ENCODE assay signal across 1 fruit fly cellular context in genomic region chrX:6524217-6524616, dm6.
TF ChIP-seq lines count a peak whose summit lies in the region.

Gene CG42340 (minus strand): TSS chrX:6524323.
Gene CG3918 (plus strand): TSS chrX:6524464.

TF ChIP-seq in whole organism, embryonic, 481 proteins besides CTCF, POLR2A, EP300 and RAD21 (continued from another document and continues in another):
- peak; percentile 38 for TF ChIP-seq zfh2 (GFP tag; optimal IDR thresholded peaks at IDR 0.05; lab: Kevin White, UChicago)
- no peak for TF ChIP-seq sens-2 (GFP tag; IDR thresholded peaks at IDR 0.05; lab: Robert Waterston, UW)
- TF ChIP-seq ham (GFP tag; IDR thresholded peaks at IDR 0.05; lab: Robert Waterston, UW) = no peak
- TF ChIP-seq usp (GFP tag; optimal IDR thresholded peaks at IDR 0.05; lab: Kevin White, UChicago) = no peak
- TF ChIP-seq Hand (GFP tag; optimal IDR thresholded peaks at IDR 0.05; lab: Kevin White, UChicago) = no peak
- no peak for TF ChIP-seq Neu2 (GFP tag; optimal IDR thresholded peaks at IDR 0.05; lab: Kevin White, UChicago; ENCODE audit: borderline replicate concordance)
- peak; percentile 33 for TF ChIP-seq CG13894 (tag; optimal IDR thresholded peaks at IDR 0.05; lab: Kevin White, UChicago)
- no peak for TF ChIP-seq CG11696 (GFP tag; IDR thresholded peaks at IDR 0.05; lab: Robert Waterston, UW)
- 0 out of 3 replicates have a peak, but pooled peaks have one; percentile 17 for TF ChIP-seq CG34224 (GFP tag; IDR thresholded peaks at IDR 0.05; lab: Robert Waterston, UW; ENCODE audit: partially characterized antibody)
- TF ChIP-seq CG10654 (GFP tag; optimal IDR thresholded peaks at IDR 0.05; lab: Kevin White, UChicago) = no peak
- peak; percentile 76; the same call in 1 of the 2 replicates for TF ChIP-seq CG42726 (GFP tag; IDR thresholded peaks at IDR 0.05; lab: Robert Waterston, UW; ENCODE audit: partially characterized antibody)
- TF ChIP-seq Dref (GFP tag; IDR thresholded peaks at IDR 0.05; lab: Robert Waterston, UW) = peak; percentile 85
- TF ChIP-seq ro (GFP tag; IDR thresholded peaks at IDR 0.05; lab: Robert Waterston, UW) = no peak
- no peak for TF ChIP-seq grn (GFP tag; optimal IDR thresholded peaks at IDR 0.05; lab: Kevin White, UChicago)
- TF ChIP-seq salm (tag; optimal IDR thresholded peaks at IDR 0.05; lab: Kevin White, UChicago) = no peak
- peak; percentile 15; the same call in 1 of the 2 replicates for TF ChIP-seq stc (GFP tag; IDR thresholded peaks at IDR 0.05; lab: Robert Waterston, UW)
- no peak for TF ChIP-seq CG11085 (GFP tag; IDR thresholded peaks at IDR 0.05; lab: Robert Waterston, UW)
- no peak for TF ChIP-seq yki (optimal IDR thresholded peaks at IDR 0.05; lab: Kevin White, UChicago)
- TF ChIP-seq schlank (tag; optimal IDR thresholded peaks at IDR 0.05; lab: Kevin White, UChicago) = no peak
- TF ChIP-seq CG4328 (GFP tag; optimal IDR thresholded peaks at IDR 0.05; lab: Kevin White, UChicago) = no peak
- TF ChIP-seq Ets65A (GFP tag; lab: Kevin White, UChicago) = no peak
- no peak for TF ChIP-seq Meics (GFP tag; optimal IDR thresholded peaks at IDR 0.05; lab: Kevin White, UChicago)
- no peak for TF ChIP-seq sim (GFP tag; IDR thresholded peaks at IDR 0.05; lab: Robert Waterston, UW)
- TF ChIP-seq CG16815 (GFP tag; optimal IDR thresholded peaks at IDR 0.05; lab: Kevin White, UChicago) = no peak
- TF ChIP-seq CG1832 (GFP tag; optimal IDR thresholded peaks at IDR 0.05; lab: Kevin White, UChicago) = no peak
- TF ChIP-seq CG3163 (GFP tag; optimal IDR thresholded peaks at IDR 0.05; lab: Kevin White, UChicago) = no peak
- TF ChIP-seq CG9727 (GFP tag; optimal IDR thresholded peaks at IDR 0.05; lab: Kevin White, UChicago) = no peak
- TF ChIP-seq luna (GFP tag; optimal IDR thresholded peaks at IDR 0.05; lab: Kevin White, UChicago) = no peak
- TF ChIP-seq ken (GFP tag; IDR thresholded peaks at IDR 0.05; lab: Robert Waterston, UW) = 0 out of 3 replicates have a peak, but pooled peaks have one; percentile 9
- TF ChIP-seq CG8089 (GFP tag; optimal IDR thresholded peaks at IDR 0.05; lab: Kevin White, UChicago) = no peak
- TF ChIP-seq CG18476 (GFP tag; optimal IDR thresholded peaks at IDR 0.05; lab: Kevin White, UChicago) = no peak
- peak; percentile 83 for TF ChIP-seq Jarid2 (GFP tag; optimal IDR thresholded peaks at IDR 0.05; lab: Kevin White, UChicago)
- no peak for TF ChIP-seq NfI (GFP tag; optimal IDR thresholded peaks at IDR 0.05; lab: Kevin White, UChicago)
- peak; percentile 92 for TF ChIP-seq HmgD (GFP tag; optimal IDR thresholded peaks at IDR 0.05; lab: Kevin White, UChicago)
- no peak for TF ChIP-seq run (tag; optimal IDR thresholded peaks at IDR 0.05; lab: Kevin White, UChicago)
- peak; percentile 75 for TF ChIP-seq CG13287 (GFP tag; IDR thresholded peaks at IDR 0.05; lab: Robert Waterston, UW; ENCODE audit: partially characterized antibody)
- TF ChIP-seq CG30431 (GFP tag; optimal IDR thresholded peaks at IDR 0.05; lab: Kevin White, UChicago) = no peak
- TF ChIP-seq cas (GFP tag; IDR thresholded peaks at IDR 0.05; lab: Robert Waterston, UW) = no peak
- no peak for TF ChIP-seq dimm (GFP tag; IDR thresholded peaks at IDR 0.05; lab: Robert Waterston, UW)
- 0 out of 3 replicates have a peak, but pooled peaks have one; percentile 43 for TF ChIP-seq CG6791 (GFP tag; IDR thresholded peaks at IDR 0.05; lab: Robert Waterston, UW; ENCODE audit: partially characterized antibody)
- no peak for TF ChIP-seq ERR (GFP tag; optimal IDR thresholded peaks at IDR 0.05; lab: Kevin White, UChicago)
- TF ChIP-seq CG7357 (GFP tag; IDR thresholded peaks at IDR 0.05; lab: Robert Waterston, UW) = no peak
- peak; percentile 90 for TF ChIP-seq CG12659 (GFP tag; optimal IDR thresholded peaks at IDR 0.05; lab: Kevin White, UChicago)
- TF ChIP-seq ac (GFP tag; optimal IDR thresholded peaks at IDR 0.05; lab: Kevin White, UChicago) = no peak
- TF ChIP-seq Usf (GFP tag; optimal IDR thresholded peaks at IDR 0.05; lab: Kevin White, UChicago) = no peak
- no peak for TF ChIP-seq Bdp1 (GFP tag; optimal IDR thresholded peaks at IDR 0.05; lab: Kevin White, UChicago)
- TF ChIP-seq Ptx1 (GFP tag; IDR thresholded peaks at IDR 0.05; lab: Robert Waterston, UW) = 0 out of 2 replicates have a peak, but pooled peaks have one; percentile 8
- TF ChIP-seq CG8281 (tag; optimal IDR thresholded peaks at IDR 0.05; lab: Kevin White, UChicago) = no peak
- TF ChIP-seq CG2199 (GFP tag; IDR thresholded peaks at IDR 0.05; lab: Robert Waterston, UW) = no peak
- TF ChIP-seq CG7987 (GFP tag; optimal IDR thresholded peaks at IDR 0.05; lab: Kevin White, UChicago) = peak; percentile 50
- TF ChIP-seq ap (GFP tag; IDR thresholded peaks at IDR 0.05; lab: Robert Waterston, UW) = no peak
- peak; percentile 38; the same call in 1 of the 2 replicates for TF ChIP-seq Adf1 (GFP tag; IDR thresholded peaks at IDR 0.05; lab: Robert Waterston, UW)
- TF ChIP-seq Optix (GFP tag; IDR thresholded peaks at IDR 0.05; lab: Robert Waterston, UW) = no peak
- no peak for TF ChIP-seq zf30C (GFP tag; optimal IDR thresholded peaks at IDR 0.05; lab: Kevin White, UChicago)
- no peak for TF ChIP-seq esg (GFP tag; conservative IDR thresholded peaks at IDR 0.05; lab: Robert Waterston, UW)
- peak; percentile 72 for TF ChIP-seq pita (GFP tag; optimal IDR thresholded peaks at IDR 0.05; lab: Kevin White, UChicago)
- TF ChIP-seq Sry-β (GFP tag; optimal IDR thresholded peaks at IDR 0.05; lab: Kevin White, UChicago) = no peak
- TF ChIP-seq CG7839 (tag; optimal IDR thresholded peaks at IDR 0.05; lab: Kevin White, UChicago) = no peak
- TF ChIP-seq slbo (GFP tag; IDR thresholded peaks at IDR 0.05; lab: Robert Waterston, UW) = peak; percentile 25; the same call in 1 of the 2 replicates
- TF ChIP-seq CG3065 (GFP tag; optimal IDR thresholded peaks at IDR 0.05; lab: Kevin White, UChicago) = no peak
- peak in 1 of 2 experiments; percentile 85 for TF ChIP-seq insv (GFP tag; optimal IDR thresholded peaks at IDR 0.05; lab: Kevin White, UChicago)
- no peak for TF ChIP-seq h (optimal IDR thresholded peaks at IDR 0.05; lab: Kevin White, UChicago)
- TF ChIP-seq CG6272 (GFP tag; IDR thresholded peaks at IDR 0.05; lab: Robert Waterston, UW) = no peak
- TF ChIP-seq Kr (GFP tag; optimal IDR thresholded peaks at IDR 0.05; lab: Kevin White, UChicago) = no peak
- TF ChIP-seq CG9797 (GFP tag; optimal IDR thresholded peaks at IDR 0.05; lab: Kevin White, UChicago) = peak; percentile 99
- TF ChIP-seq pum (GFP tag; optimal IDR thresholded peaks at IDR 0.05; lab: Kevin White, UChicago) = no peak
- no peak for TF ChIP-seq gsb-n (tag; optimal IDR thresholded peaks at IDR 0.05; lab: Kevin White, UChicago)
- TF ChIP-seq BtbVII (GFP tag; optimal IDR thresholded peaks at IDR 0.05; lab: Kevin White, UChicago) = no peak
- TF ChIP-seq trh (GFP tag; optimal IDR thresholded peaks at IDR 0.05; lab: Kevin White, UChicago) = no peak
- no peak for TF ChIP-seq CG11093 (GFP tag; IDR thresholded peaks at IDR 0.05; lab: Robert Waterston, UW)
- TF ChIP-seq CG6813 (GFP tag; optimal IDR thresholded peaks at IDR 0.05; lab: Kevin White, UChicago) = no peak
- TF ChIP-seq exex (tag; optimal IDR thresholded peaks at IDR 0.05; lab: Kevin White, UChicago) = peak; percentile 44
- no peak for TF ChIP-seq Xrp1 (GFP tag; IDR thresholded peaks at IDR 0.05; lab: Robert Waterston, UW)
- TF ChIP-seq CG9609 (GFP tag; optimal IDR thresholded peaks at IDR 0.05; lab: Kevin White, UChicago) = no peak
- no peak for TF ChIP-seq lov (optimal IDR thresholded peaks at IDR 0.05; lab: Kevin White, UChicago)
- no peak for TF ChIP-seq lov (GFP tag; IDR thresholded peaks at IDR 0.05; lab: Robert Waterston, UW)
- TF ChIP-seq CG11247 (GFP tag; IDR thresholded peaks at IDR 0.05; lab: Robert Waterston, UW) = no peak
- no peak for TF ChIP-seq Ssrp (tag; optimal IDR thresholded peaks at IDR 0.05; lab: Kevin White, UChicago)
- peak; percentile 55 for TF ChIP-seq CG10267 (tag; optimal IDR thresholded peaks at IDR 0.05; lab: Kevin White, UChicago)
- peak; percentile 14 for TF ChIP-seq Mes4 (GFP tag; optimal IDR thresholded peaks at IDR 0.05; lab: Kevin White, UChicago)
- no peak for TF ChIP-seq dmrt11E (tag; optimal IDR thresholded peaks at IDR 0.05; lab: Kevin White, UChicago)
- no peak for TF ChIP-seq onecut (GFP tag; IDR thresholded peaks at IDR 0.05; lab: Robert Waterston, UW)
- TF ChIP-seq CG17359 (tag; optimal IDR thresholded peaks at IDR 0.05; lab: Kevin White, UChicago) = no peak
- no peak for TF ChIP-seq chn (GFP tag; optimal IDR thresholded peaks at IDR 0.05; lab: Kevin White, UChicago)
- TF ChIP-seq CG8765 (GFP tag; IDR thresholded peaks at IDR 0.05; lab: Robert Waterston, UW) = no peak
- no peak for TF ChIP-seq CG7556 (GFP tag; optimal IDR thresholded peaks at IDR 0.05; lab: Kevin White, UChicago)
- no peak for TF ChIP-seq danr (GFP tag; IDR thresholded peaks at IDR 0.05; lab: Robert Waterston, UW)
- no peak for TF ChIP-seq odd (GFP tag; optimal IDR thresholded peaks at IDR 0.05; lab: Kevin White, UChicago)
- TF ChIP-seq CG7963 (GFP tag; IDR thresholded peaks at IDR 0.05; lab: Robert Waterston, UW; ENCODE audit: partially characterized antibody) = no peak
- no peak for TF ChIP-seq br (optimal IDR thresholded peaks at IDR 0.05; lab: Kevin White, UChicago)
- no peak for TF ChIP-seq CG11560 (tag; IDR thresholded peaks at IDR 0.05; lab: Robert Waterston, UW)
- TF ChIP-seq CG7372 (GFP tag; IDR thresholded peaks at IDR 0.05; lab: Robert Waterston, UW) = no peak
- TF ChIP-seq ranshi (GFP tag; IDR thresholded peaks at IDR 0.05; lab: Robert Waterston, UW) = no peak
- peak; percentile 27 for TF ChIP-seq CG18599 (GFP tag; optimal IDR thresholded peaks at IDR 0.05; lab: Kevin White, UChicago)
- no peak for TF ChIP-seq org-1 (GFP tag; optimal IDR thresholded peaks at IDR 0.05; lab: Kevin White, UChicago)
- TF ChIP-seq hbn (GFP tag; IDR thresholded peaks at IDR 0.05; lab: Robert Waterston, UW; ENCODE audit: partially characterized antibody) = peak; percentile 50; the same call in 1 of the 2 replicates
- no peak for TF ChIP-seq lilli (GFP tag; optimal IDR thresholded peaks at IDR 0.05; lab: Kevin White, UChicago)
- TF ChIP-seq CG17568 (GFP tag; optimal IDR thresholded peaks at IDR 0.05; lab: Kevin White, UChicago) = no peak
- no peak for TF ChIP-seq CG2678 (tag; optimal IDR thresholded peaks at IDR 0.05; lab: Kevin White, UChicago)
- no peak for TF ChIP-seq B-H1 (GFP tag; IDR thresholded peaks at IDR 0.05; lab: Robert Waterston, UW)
- peak; percentile 28 for TF ChIP-seq CG3995 (GFP tag; optimal IDR thresholded peaks at IDR 0.05; lab: Kevin White, UChicago)
- TF ChIP-seq dati (GFP tag; IDR thresholded peaks at IDR 0.05; lab: Robert Waterston, UW) = no peak
- TF ChIP-seq CG18764 (GFP tag; optimal IDR thresholded peaks at IDR 0.05; lab: Kevin White, UChicago) = no peak
- no peak for TF ChIP-seq hkb (optimal IDR thresholded peaks at IDR 0.05; lab: Kevin White, UChicago)
- no peak for TF ChIP-seq hkb (GFP tag; IDR thresholded peaks at IDR 0.05; lab: Robert Waterston, UW)
- no peak for TF ChIP-seq Oaz (GFP tag; IDR thresholded peaks at IDR 0.05; lab: Robert Waterston, UW)
- no peak for TF ChIP-seq Gug (GFP tag; IDR thresholded peaks at IDR 0.05; lab: Robert Waterston, UW)
- TF ChIP-seq CG12104 (GFP tag; optimal IDR thresholded peaks at IDR 0.05; lab: Kevin White, UChicago) = no peak
- TF ChIP-seq HLH4C (GFP tag; IDR thresholded peaks at IDR 0.05; lab: Robert Waterston, UW; ENCODE audit: partially characterized antibody) = no peak; the same call in 2 of the 3 replicates
- TF ChIP-seq Myb (GFP tag; optimal IDR thresholded peaks at IDR 0.05; lab: Kevin White, UChicago) = peak; percentile 91
- TF ChIP-seq CG10431 (GFP tag; optimal IDR thresholded peaks at IDR 0.05; lab: Kevin White, UChicago) = no peak
- peak; percentile 10 for TF ChIP-seq pfk (GFP tag; optimal IDR thresholded peaks at IDR 0.05; lab: Kevin White, UChicago)
- TF ChIP-seq ems (GFP tag; optimal IDR thresholded peaks at IDR 0.05; lab: Kevin White, UChicago) = no peak
- TF ChIP-seq CG11695 (GFP tag; IDR thresholded peaks at IDR 0.05; lab: Robert Waterston, UW) = no peak
- TF ChIP-seq dm (GFP tag; optimal IDR thresholded peaks at IDR 0.05; lab: Kevin White, UChicago) = peak; percentile 80
- TF ChIP-seq CG6765 (GFP tag; optimal IDR thresholded peaks at IDR 0.05; lab: Kevin White, UChicago) = no peak
- TF ChIP-seq nom (GFP tag; optimal IDR thresholded peaks at IDR 0.05; lab: Kevin White, UChicago) = no peak
- TF ChIP-seq HLHmδ (GFP tag; optimal IDR thresholded peaks at IDR 0.05; lab: Kevin White, UChicago) = no peak
- no peak for TF ChIP-seq CG16863 (GFP tag; optimal IDR thresholded peaks at IDR 0.05; lab: Kevin White, UChicago)
- peak; percentile 75 for TF ChIP-seq Bgb (GFP tag; IDR thresholded peaks at IDR 0.05; lab: Robert Waterston, UW; ENCODE audit: partially characterized antibody)
- no peak for TF ChIP-seq repo (GFP tag; optimal IDR thresholded peaks at IDR 0.05; lab: Kevin White, UChicago)
- TF ChIP-seq CG2129 (GFP tag; IDR thresholded peaks at IDR 0.05; lab: Robert Waterston, UW; ENCODE audit: partially characterized antibody) = no peak
- TF ChIP-seq disco-r (GFP tag; optimal IDR thresholded peaks at IDR 0.05; lab: Kevin White, UChicago) = no peak
- peak; percentile 55 for TF ChIP-seq p53 (GFP tag; optimal IDR thresholded peaks at IDR 0.05; lab: Kevin White, UChicago)
- no peak for TF ChIP-seq lola (GFP tag; optimal IDR thresholded peaks at IDR 0.05; lab: Kevin White, UChicago)
- TF ChIP-seq Asciz (GFP tag; optimal IDR thresholded peaks at IDR 0.05; lab: Kevin White, UChicago) = no peak
- no peak for TF ChIP-seq Side (GFP tag; optimal IDR thresholded peaks at IDR 0.05; lab: Kevin White, UChicago)
- TF ChIP-seq nmo (GFP tag; optimal IDR thresholded peaks at IDR 0.05; lab: Kevin White, UChicago) = peak; percentile 61
- TF ChIP-seq az2 (GFP tag; optimal IDR thresholded peaks at IDR 0.05; lab: Kevin White, UChicago) = no peak
- TF ChIP-seq vvl (GFP tag; IDR thresholded peaks at IDR 0.05; lab: Robert Waterston, UW) = peak; percentile 45; the same call in 1 of the 2 replicates
- no peak for TF ChIP-seq CG8388 (GFP tag; optimal IDR thresholded peaks at IDR 0.05; lab: Kevin White, UChicago)
- TF ChIP-seq al (GFP tag; IDR thresholded peaks at IDR 0.05; lab: Robert Waterston, UW) = no peak
- no peak for TF ChIP-seq slou (GFP tag; optimal IDR thresholded peaks at IDR 0.05; lab: Kevin White, UChicago)
- TF ChIP-seq Deaf1 (tag; optimal IDR thresholded peaks at IDR 0.05; lab: Kevin White, UChicago) = no peak
- TF ChIP-seq CG18619 (GFP tag; optimal IDR thresholded peaks at IDR 0.05; lab: Kevin White, UChicago) = peak; percentile 6
- no peak for TF ChIP-seq CG5953 (GFP tag; IDR thresholded peaks at IDR 0.05; lab: Robert Waterston, UW)
